Fruit fly (Drosophila melanogaster) S2 (cell line): Measurements from ENCODE around the gene Pgd.

Experiments
- CG8478 ChIP-seq: fragments of >200 bp; optimal IDR thresholded peaks from 2 replicates; lab custom pipeline; 2018
- CTCF ChIP-seq, 2 experiments: fragments of >200 bp; optimal IDR thresholded peaks; 2 replicates each; lab custom pipeline; 2018

DNA sequence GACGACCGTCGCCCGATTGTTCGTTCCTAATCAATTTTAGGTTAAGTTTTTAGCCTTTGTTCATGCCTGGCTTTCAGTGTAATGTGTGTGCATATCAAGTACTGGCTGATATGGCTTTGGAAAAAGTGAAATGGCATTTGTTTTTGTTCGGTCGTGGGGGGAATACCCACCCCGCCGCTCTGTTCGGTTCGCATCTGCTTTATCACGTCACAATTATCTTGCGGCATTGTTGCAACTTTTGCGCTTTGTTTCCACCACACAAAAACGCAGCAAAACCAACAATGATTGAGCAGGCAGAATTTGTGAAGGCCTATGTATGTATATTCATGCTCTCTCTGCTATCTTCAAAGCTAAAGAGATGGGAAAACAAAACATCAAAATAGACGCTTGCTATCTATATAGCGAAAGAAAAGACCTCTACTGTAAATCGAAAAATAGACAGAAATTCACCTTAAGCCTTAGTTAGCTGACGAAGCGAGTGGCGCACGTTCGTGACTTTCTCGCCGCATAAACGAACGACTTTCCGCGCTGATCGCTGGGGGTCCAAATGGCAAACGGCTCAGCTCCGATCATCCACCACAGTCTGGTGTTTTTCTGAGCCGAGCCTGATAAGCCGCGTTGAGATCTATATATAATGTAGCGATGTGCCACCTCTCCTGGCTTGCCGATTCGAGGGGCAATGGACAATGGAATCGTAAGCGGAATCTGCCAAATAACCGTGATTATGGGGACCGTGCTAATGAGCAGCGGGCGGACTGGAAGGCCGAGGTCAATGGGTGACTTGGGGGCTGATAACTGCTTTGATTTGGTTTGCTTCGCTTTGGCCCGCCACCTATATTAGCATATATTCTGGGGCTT lies 52.7 kb downstream of the Pgd start:
- no peak for TF ChIP-seq CTCF (optimal IDR thresholded peaks at IDR 0.05; lab: Kevin White, UChicago)
- no peak for TF ChIP-seq CG8478 (lab: Kevin White, UChicago)
